Fruit fly (Drosophila melanogaster) whole organism, adult: Measurements from ENCODE around the gene mthl10.
A peak's percentile ranks its signal among the peaks of the same experiment; 100 is the strongest.

ENCODE experiments used
- CG11617 ChIP-seq: fragments of 200-800 bp; sonication (Bioruptor generic); optimal IDR thresholded peaks from 2 replicates; lab custom pipeline; 2017; ENCODE audit warnings: mild to moderate bottlenecking, missing biosample characterization, missing genetic modification reagents, missing genetic modification characterization
- CG12768 ChIP-seq: fragments of 200-800 bp; sonication (Bioruptor generic); optimal IDR thresholded peaks from 2 replicates; lab custom pipeline; 2017; ENCODE audit warnings: missing biosample characterization, missing genetic modification characterization, mild to moderate bottlenecking, moderate library complexity, missing genetic modification reagents
- CG14711 ChIP-seq: fragments of 200-800 bp; sonication (Bioruptor generic); optimal IDR thresholded peaks from 2 replicates; lab custom pipeline; 2018; ENCODE audit warnings: missing biosample characterization, mild to moderate bottlenecking, missing genetic modification characterization, moderate library complexity
- CG1620 ChIP-seq: fragments of 200-800 bp; sonication (Bioruptor generic); optimal IDR thresholded peaks from 2 replicates; lab custom pipeline; 2016; ENCODE audit warnings: missing biosample characterization, missing genetic modification characterization
- CG33017 ChIP-seq: fragments of 200-800 bp; sonication (Bioruptor generic); optimal IDR thresholded peaks from 2 replicates; lab custom pipeline; 2018; ENCODE audit warnings: missing biosample characterization, mild to moderate bottlenecking, missing genetic modification characterization, moderate library complexity
- CG5204 ChIP-seq: fragments of 200-800 bp; sonication (Bioruptor generic); optimal IDR thresholded peaks from 2 replicates; lab custom pipeline; 2016; ENCODE audit warnings: missing biosample characterization, missing genetic modification characterization
- CG7045 ChIP-seq: fragments of 200-800 bp; sonication (Bioruptor generic); optimal IDR thresholded peaks from 2 replicates; lab custom pipeline; 2017; ENCODE audit warnings: missing biosample characterization, mild to moderate bottlenecking, missing genetic modification characterization
- CG7101 ChIP-seq: fragments of 200-800 bp; sonication (Bioruptor generic); optimal IDR thresholded peaks from 2 replicates; lab custom pipeline; 2018; ENCODE audit warnings: missing biosample characterization, mild to moderate bottlenecking, missing genetic modification characterization, moderate library complexity
- Clk ChIP-seq: fragments of 200-800 bp; sonication (Bioruptor generic); optimal IDR thresholded peaks from 2 replicates; lab custom pipeline; 2017; ENCODE audit warnings: missing biosample characterization, missing genetic modification characterization
- Crg-1 ChIP-seq: fragments of 200-800 bp; sonication (Bioruptor generic); optimal IDR thresholded peaks from 2 replicates; lab custom pipeline; 2016; ENCODE audit warnings: missing biosample characterization, missing genetic modification characterization
- Hr96 ChIP-seq: fragments of 200-800 bp; sonication (Bioruptor generic); optimal IDR thresholded peaks from 2 replicates; lab custom pipeline; 2016; ENCODE audit warnings: missing biosample characterization, missing genetic modification characterization
- Mnt ChIP-seq: fragments of 200-800 bp; sonication (Bioruptor generic); optimal IDR thresholded peaks from 2 replicates; lab custom pipeline; 2016; ENCODE audit warnings: missing biosample characterization, mild to moderate bottlenecking, missing genetic modification characterization
- bab1 ChIP-seq: fragments of 200-800 bp; sonication (Bioruptor generic); optimal IDR thresholded peaks from 3 replicates; lab custom pipeline; 2019; ENCODE audit warnings: missing biosample characterization, mild to moderate bottlenecking, missing genetic modification characterization, moderate library complexity
- cic ChIP-seq: fragments of 200-800 bp; sonication (Bioruptor generic); optimal IDR thresholded peaks from 2 replicates; lab custom pipeline; 2017; ENCODE audit warnings: missing biosample characterization, mild to moderate bottlenecking, missing genetic modification characterization, moderate library complexity
- cnc ChIP-seq, 2 experiments: fragments of >200 bp; optimal IDR thresholded peaks; 2 replicates each; lab custom pipeline; 2017
- kay ChIP-seq: fragments of 200-800 bp; sonication (Bioruptor generic); peaks from one replicate; lab custom pipeline; 2016; ENCODE audit warnings: missing biosample characterization, missing genetic modification characterization, borderline replicate concordance
- ovo ChIP-seq: fragments of 200-800 bp; sonication (Bioruptor generic); optimal IDR thresholded peaks from 2 replicates; lab custom pipeline; 2016; ENCODE audit warnings: missing biosample characterization, missing genetic modification characterization
- pad ChIP-seq: fragments of 200-800 bp; sonication (Bioruptor generic); optimal IDR thresholded peaks from 3 replicates; lab custom pipeline; 2017; ENCODE audit warnings: missing biosample characterization, missing genetic modification characterization, mild to moderate bottlenecking, moderate library complexity, missing genetic modification reagents
- tj ChIP-seq: fragments of 200-800 bp; sonication (Bioruptor generic); optimal IDR thresholded peaks from 3 replicates; lab custom pipeline; 2017; ENCODE audit warnings: missing biosample characterization, mild to moderate bottlenecking, missing genetic modification characterization, moderate library complexity
- toe ChIP-seq: fragments of 200-800 bp; sonication (Bioruptor generic); optimal IDR thresholded peaks from 2 replicates; lab custom pipeline; 2016; ENCODE audit warnings: missing biosample characterization, missing genetic modification characterization

Gene mthl10

DNA sequence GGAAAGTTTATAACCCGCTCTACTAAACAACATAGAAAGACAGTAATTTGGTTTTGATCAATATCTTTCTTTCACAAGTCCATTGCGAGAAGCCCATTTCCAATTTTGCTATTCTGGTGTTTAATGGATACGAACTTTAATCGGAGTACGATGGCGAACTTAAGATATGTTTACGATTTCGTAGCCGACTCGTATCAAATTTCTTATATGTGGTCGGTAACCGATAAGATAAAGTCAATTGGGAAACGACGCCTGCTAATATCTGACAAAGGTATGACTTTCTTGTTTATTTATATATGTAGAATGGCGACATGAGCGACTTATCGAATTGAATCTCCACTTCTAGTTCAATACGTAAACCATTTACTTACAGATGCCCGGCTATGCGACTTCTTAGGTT is 4.6 kb downstream of the mthl10 start:
- no peak for TF ChIP-seq bab1
- TF ChIP-seq Hr96 (GFP tag; lab: Kevin White, UChicago): no peak
- TF ChIP-seq kay: peak; percentile 91
- no peak for TF ChIP-seq CG12768
- no peak for TF ChIP-seq CG7101 (tag; lab: Kevin White, UChicago)

DNA sequence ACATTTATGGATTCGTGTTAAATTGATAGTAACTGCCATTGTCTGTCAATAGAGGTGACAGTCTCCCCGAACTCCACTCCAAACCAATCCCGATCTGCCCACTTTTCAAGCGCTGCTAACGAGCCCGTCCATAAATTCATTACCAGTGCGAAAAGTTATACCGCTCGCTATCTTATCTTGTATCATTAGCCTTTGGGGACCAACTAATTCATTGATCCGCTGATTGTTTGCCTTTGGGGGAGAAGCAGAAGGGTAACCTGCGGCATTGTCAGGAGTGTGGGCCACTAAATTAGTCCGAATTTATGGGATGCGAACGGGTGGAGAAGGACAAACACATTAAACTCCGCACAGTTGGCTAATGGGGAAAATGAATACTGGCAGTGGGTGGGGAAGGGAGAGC is 5.6 kb downstream of the mthl10 start:
- no peak for TF ChIP-seq toe (GFP tag; lab: Kevin White, UChicago)
- TF ChIP-seq Crg-1 (GFP tag; lab: Kevin White, UChicago): no peak
- TF ChIP-seq CG11617 (GFP tag; lab: Kevin White, UChicago): no peak

DNA sequence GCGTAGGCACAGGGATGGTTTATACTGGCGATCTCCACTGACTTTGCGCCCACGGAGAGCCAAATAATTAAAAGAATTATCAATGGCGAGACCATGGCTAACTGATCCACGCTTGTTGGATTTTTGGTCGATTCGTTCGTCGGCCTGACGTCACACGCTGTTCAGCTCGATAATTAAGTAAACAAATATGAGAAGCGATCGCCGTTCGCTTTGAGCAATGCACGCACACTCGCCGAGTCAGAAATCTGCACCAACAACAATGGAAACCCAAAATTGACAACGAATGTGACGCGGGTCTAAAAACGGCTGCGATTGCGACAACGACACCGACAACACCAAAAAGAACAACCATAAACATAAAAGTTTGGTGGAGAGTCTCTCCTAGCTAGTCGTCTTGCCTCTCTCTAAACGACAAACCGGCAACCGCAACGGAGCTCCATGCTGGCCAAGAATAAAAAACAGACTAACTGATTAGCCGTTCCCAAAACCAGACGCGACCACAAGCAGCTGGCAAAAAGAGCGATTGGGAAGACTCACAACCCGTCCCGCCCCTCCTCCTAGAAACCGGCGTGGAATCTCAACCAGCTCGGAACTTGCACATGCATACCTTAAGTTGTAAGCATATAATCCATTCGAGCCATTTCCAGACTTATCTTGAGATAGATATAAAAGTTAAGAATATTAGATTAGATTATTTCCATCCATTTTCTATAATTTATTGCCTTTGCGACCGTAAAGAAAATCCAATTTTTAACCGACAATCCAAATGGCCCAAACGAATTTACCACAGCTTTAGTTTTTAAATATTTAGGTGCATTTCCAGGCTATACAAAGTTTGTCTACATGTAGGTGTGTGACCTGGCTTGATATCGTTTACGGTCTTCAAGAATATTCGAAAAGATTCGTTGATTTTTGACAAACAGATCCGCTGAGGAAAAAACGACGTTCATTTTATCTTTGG is 10.6 kb downstream of the mthl10 start, which contains the start of gene mthl9:
Gene mthl9 (minus strand): TSS at position 468 of the 961 bp plus-strand sequence.
- no peak for TF ChIP-seq bab1
- no peak for TF ChIP-seq pad (GFP tag; lab: Kevin White, UChicago)
- TF ChIP-seq CG1620: no peak
- no peak for TF ChIP-seq cnc (optimal IDR thresholded peaks at IDR 0.05; lab: Kevin White, UChicago)
- no peak for TF ChIP-seq CG33017
- TF ChIP-seq toe (GFP tag; lab: Kevin White, UChicago): no peak
- no peak for TF ChIP-seq CG7045 (GFP tag; lab: Kevin White, UChicago)
- TF ChIP-seq Mnt: peak; percentile 17
- no peak for TF ChIP-seq Clk (GFP tag; lab: Kevin White, UChicago)
- TF ChIP-seq kay: no peak
- TF ChIP-seq tj (GFP tag; lab: Kevin White, UChicago): peak; percentile 66

DNA sequence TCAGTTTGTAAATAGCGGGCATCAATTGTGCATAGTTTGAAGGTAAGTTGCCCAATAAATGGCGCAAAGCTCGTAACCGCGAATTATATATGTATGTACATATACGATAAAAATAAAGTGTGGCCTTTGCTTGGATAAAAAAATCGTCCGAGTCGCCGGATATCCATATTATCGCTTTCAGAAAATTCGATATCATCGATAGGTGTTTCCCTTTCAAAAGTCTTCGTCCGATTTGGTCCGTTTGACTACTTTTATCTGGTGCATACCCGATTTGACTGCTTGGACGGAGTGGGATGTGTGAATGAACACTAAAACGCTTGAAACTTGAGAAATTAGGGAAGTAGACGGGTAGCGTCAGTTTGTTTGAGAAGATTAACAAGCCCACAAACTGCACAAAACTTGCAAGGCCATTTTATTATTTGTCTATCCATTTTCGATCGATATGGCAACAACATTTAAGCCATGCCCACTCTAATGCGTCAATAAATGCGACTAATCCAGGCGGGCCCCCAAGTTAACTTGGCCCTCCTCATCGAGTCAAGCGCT is 13.5 kb downstream of the mthl10 start:
- TF ChIP-seq Crg-1 (GFP tag; lab: Kevin White, UChicago): no peak
- no peak for TF ChIP-seq Clk (GFP tag; lab: Kevin White, UChicago)
- TF ChIP-seq CG5204 (GFP tag; lab: Kevin White, UChicago): no peak
- TF ChIP-seq cic: no peak
- no peak for TF ChIP-seq Hr96 (GFP tag; lab: Kevin White, UChicago)
- TF ChIP-seq cnc (optimal IDR thresholded peaks at IDR 0.05; lab: Kevin White, UChicago): no peak
- no peak for TF ChIP-seq CG33017
- TF ChIP-seq CG7045 (GFP tag; lab: Kevin White, UChicago): no peak
- no peak for TF ChIP-seq ovo (GFP tag; lab: Kevin White, UChicago)
- no peak for TF ChIP-seq CG14711
- TF ChIP-seq CG11617 (GFP tag; lab: Kevin White, UChicago): no peak
- TF ChIP-seq Mnt: no peak
- TF ChIP-seq CG7101 (tag; lab: Kevin White, UChicago): no peak
- no peak for TF ChIP-seq pad (GFP tag; lab: Kevin White, UChicago)
- no peak for TF ChIP-seq bab1

DNA sequence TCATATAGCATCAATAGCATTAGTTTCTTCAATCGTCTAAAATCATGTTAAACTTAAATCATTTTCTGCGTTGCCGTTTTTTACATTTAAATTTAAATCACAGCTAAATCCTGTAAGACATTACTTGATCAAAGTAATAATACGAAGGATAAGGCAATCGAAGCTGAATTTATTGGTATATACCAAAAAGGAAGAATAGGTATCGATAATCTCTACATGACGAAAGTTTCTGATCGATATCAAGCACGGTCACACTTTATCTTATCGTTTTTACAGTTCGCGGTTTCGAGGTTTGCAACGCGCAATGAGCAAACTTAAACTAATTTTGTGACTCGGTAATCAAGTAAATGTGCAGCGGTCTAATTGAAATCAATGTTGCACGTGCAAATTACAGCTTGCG is 14.9 kb downstream of the mthl10 start, which contains the start of the genes Atac3 and Ptpmeg:
Gene Atac3 (minus strand): TSS at position 160 of the 400 bp plus-strand sequence.
Gene Ptpmeg (plus strand): TSS at position 265 of the 400 bp plus-strand sequence.
- TF ChIP-seq CG14711: no peak
- TF ChIP-seq pad (GFP tag; lab: Kevin White, UChicago): peak; percentile 7
- TF ChIP-seq CG7101 (tag; lab: Kevin White, UChicago): peak; percentile 24
- TF ChIP-seq Crg-1 (GFP tag; lab: Kevin White, UChicago): no peak
- TF ChIP-seq CG11617 (GFP tag; lab: Kevin White, UChicago): no peak
- no peak for TF ChIP-seq Mnt
- no peak for TF ChIP-seq CG7045 (GFP tag; lab: Kevin White, UChicago)
- TF ChIP-seq cic: no peak
- TF ChIP-seq tj (GFP tag; lab: Kevin White, UChicago): no peak
- TF ChIP-seq CG12768: no peak
- no peak for TF ChIP-seq kay
- TF ChIP-seq cnc (optimal IDR thresholded peaks at IDR 0.05; lab: Kevin White, UChicago): no peak
- TF ChIP-seq toe (GFP tag; lab: Kevin White, UChicago): no peak
- TF ChIP-seq CG1620: no peak
- TF ChIP-seq bab1: peak; percentile 1

DNA sequence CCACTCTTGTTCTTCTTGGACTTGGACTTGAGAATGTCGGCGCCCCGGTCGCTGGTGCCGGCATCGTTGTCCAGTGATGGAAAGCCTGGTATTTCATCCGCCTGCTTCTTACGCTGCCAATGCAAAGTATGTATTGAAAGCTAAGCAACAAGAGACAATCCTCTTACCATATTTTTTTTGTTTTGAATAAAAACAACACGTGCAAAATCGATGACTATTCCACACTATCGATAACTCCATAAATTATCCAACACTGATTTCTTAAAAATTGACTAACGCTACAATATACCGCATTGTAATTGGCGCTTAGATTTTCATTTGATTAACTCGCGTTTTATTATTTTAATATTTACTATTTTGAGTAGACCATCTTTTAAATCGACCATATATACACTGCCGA is 18.2 kb downstream of the mthl10 start, which contains the start of gene CG32344:
Gene CG32344 (minus strand): TSS at position 235 of the 400 bp plus-strand sequence.
- no peak for TF ChIP-seq cic
- TF ChIP-seq CG7045 (GFP tag; lab: Kevin White, UChicago): no peak
- TF ChIP-seq CG11617 (GFP tag; lab: Kevin White, UChicago): no peak
- TF ChIP-seq Clk (GFP tag; lab: Kevin White, UChicago): no peak
- peak; percentile 17 for TF ChIP-seq CG1620
- no peak for TF ChIP-seq CG5204 (GFP tag; lab: Kevin White, UChicago)
- peak; percentile 23 for TF ChIP-seq bab1
- TF ChIP-seq CG7101 (tag; lab: Kevin White, UChicago): peak; percentile 9
- TF ChIP-seq toe (GFP tag; lab: Kevin White, UChicago): no peak
- TF ChIP-seq Crg-1 (GFP tag; lab: Kevin White, UChicago): no peak
- no peak for TF ChIP-seq Hr96 (GFP tag; lab: Kevin White, UChicago)
- peak; percentile 98 for TF ChIP-seq Mnt
- TF ChIP-seq CG12768: no peak
- TF ChIP-seq cnc (optimal IDR thresholded peaks at IDR 0.05; lab: Kevin White, UChicago): no peak
- no peak for TF ChIP-seq ovo (GFP tag; lab: Kevin White, UChicago)
- TF ChIP-seq CG14711: peak; percentile 12
- TF ChIP-seq kay: no peak
- no peak for TF ChIP-seq tj (GFP tag; lab: Kevin White, UChicago)
- TF ChIP-seq pad (GFP tag; lab: Kevin White, UChicago): peak; percentile 13
- TF ChIP-seq CG33017: no peak
